Worm (Caenorhabditis elegans): ENCODE data around the gene shc-3.

DNA sequence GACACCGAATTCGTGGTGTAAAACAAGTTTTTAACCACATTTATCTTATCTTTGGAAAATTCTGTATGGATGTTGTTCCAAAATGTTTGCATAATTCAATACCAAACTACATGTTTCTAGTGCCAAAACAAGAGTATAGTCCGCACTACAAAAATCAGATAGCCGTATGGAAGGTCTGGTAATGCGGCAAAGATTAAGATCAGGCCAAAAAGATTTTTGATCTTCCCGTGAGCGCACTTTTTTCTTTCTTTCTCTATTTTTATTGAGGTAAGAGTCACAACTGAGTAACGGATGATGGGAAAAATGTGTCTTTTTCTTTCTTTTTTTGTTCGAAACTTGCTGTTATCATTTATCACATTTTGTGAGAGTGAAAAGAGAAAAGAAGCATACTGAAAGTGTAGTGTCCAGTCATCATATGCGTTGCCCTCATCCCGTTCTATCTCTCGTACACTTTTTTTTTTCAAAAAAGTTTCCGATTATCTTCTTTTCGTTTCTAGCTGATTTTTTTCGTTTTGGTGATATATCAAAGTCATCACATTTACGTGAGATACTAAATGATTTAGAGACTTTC lies 27.3 kb downstream of the shc-3 start:
- TF ChIP-seq T23F11.4 (GFP tag; optimal IDR thresholded peaks at IDR 0.05) (no peak), nhr-11 (tag; optimal IDR thresholded peaks at IDR 0.05) (no peak), madf-2 (tag; optimal IDR thresholded peaks at IDR 0.05) (no peak), unc-55 (GFP tag; optimal IDR thresholded peaks at IDR 0.05) (no peak)
